Worm (Caenorhabditis elegans) whole organism, midembryonic: Measurements from ENCODE around the gene hcp-1.

Experiments
- T22C8.4 ChIP-seq: fragments of 200-800 bp; sonication (Bioruptor generic); IDR thresholded peaks from 2 replicates; pipeline ENCODE4 v1.3.6; 2022; ENCODE audit warnings: missing genetic modification characterization, missing compliant biosample characterization
- cog-1 ChIP-seq: sonication (generic microtip); optimal IDR thresholded peaks from 2 replicates; lab custom pipeline; 2016; ENCODE audit warnings: missing genetic modification characterization, missing compliant biosample characterization
- flt-1 ChIP-seq: fragments of 200-800 bp; sonication (Bioruptor generic); IDR thresholded peaks from 2 replicates; pipeline ENCODE4 v1.3.6; 2022; ENCODE audit warnings: missing genetic modification characterization, missing compliant biosample characterization
- klf-2 ChIP-seq: fragments of 200-800 bp; sonication (Bioruptor generic); conservative IDR thresholded peaks from 2 replicates; pipeline ENCODE4 v1.3.6; 2022; ENCODE audit warnings: missing genetic modification reagents, missing genetic modification characterization, missing compliant biosample characterization
- med-1 ChIP-seq: sonication (generic microtip); optimal IDR thresholded peaks from 2 replicates; lab custom pipeline; 2017; ENCODE audit warnings: missing genetic modification characterization, mild to moderate bottlenecking, missing compliant biosample characterization, antibody characterized with exemption, missing genetic modification reagents; ENCODE audit not compliant: insufficient read depth
- ref-1 ChIP-seq: fragments of 200-800 bp; sonication (Bioruptor generic); conservative IDR thresholded peaks from 2 replicates; pipeline ENCODE4 v1.3.6; 2022; ENCODE audit warnings: missing genetic modification reagents, missing genetic modification characterization, missing compliant biosample characterization
- tab-1 ChIP-seq: fragments of 200-800 bp; sonication (Bioruptor generic); IDR thresholded peaks from 2 replicates; pipeline ENCODE4 v1.3.6; 2022; ENCODE audit warnings: missing genetic modification characterization, missing compliant biosample characterization
- ztf-23 ChIP-seq: fragments of 200-800 bp; sonication (Bioruptor generic); IDR thresholded peaks from 2 replicates; pipeline ENCODE4 v1.3.6; 2022; ENCODE audit warnings: missing genetic modification reagents, missing genetic modification characterization, missing compliant biosample characterization
- ztf-29 ChIP-seq: fragments of 200-800 bp; sonication (Bioruptor generic); IDR thresholded peaks from 2 replicates; pipeline ENCODE4 v1.3.6; 2022; ENCODE audit warnings: missing genetic modification reagents, missing genetic modification characterization, missing compliant biosample characterization

DNA sequence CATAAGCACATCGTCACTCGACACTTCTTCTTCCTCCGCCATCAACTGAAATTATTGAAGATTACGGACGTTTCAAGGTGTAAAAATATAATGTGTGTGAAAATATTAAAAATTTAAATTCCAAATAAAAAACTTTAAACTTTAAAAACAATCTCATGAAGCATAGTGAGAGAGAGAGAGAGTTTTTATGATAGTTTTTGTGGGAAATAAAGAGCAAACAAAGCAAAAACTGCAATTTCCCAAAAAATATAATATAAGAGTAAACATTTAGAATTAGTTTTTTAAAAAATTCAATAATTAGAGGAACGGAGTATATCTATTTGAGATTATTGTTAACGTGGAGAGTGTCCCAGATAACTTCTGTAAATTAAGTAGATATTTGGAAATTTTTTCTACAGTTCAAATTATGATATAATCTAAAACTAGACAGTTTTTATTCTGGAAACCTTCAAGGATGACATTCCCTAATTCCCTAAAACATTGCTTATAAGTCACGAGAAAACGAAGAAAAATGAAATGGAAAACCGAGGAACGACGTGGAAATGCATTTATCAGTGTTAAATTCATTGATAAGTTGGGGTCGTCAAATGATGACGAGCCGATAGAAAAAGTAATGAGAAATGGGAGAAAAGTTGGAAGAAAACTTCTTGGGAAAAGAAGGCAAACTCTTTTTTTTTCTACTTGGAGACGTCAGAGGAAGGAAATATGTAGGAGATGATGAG lies 47.4 kb upstream of the hcp-1 start, which contains the start of gene dre-1:
- TF ChIP-seq med-1 (no peak), cog-1 (tag; lab: Kevin White, UChicago) (no peak), flt-1 (no peak), ztf-29 (GFP tag; lab: Robert Waterston, UW) (no peak), klf-2 (GFP tag; lab: Robert Waterston, UW) (no peak), T22C8.4 (GFP tag; lab: Robert Waterston, UW) (no peak), tab-1 (GFP tag; lab: Robert Waterston, UW) (no peak), ref-1 (GFP tag; lab: Robert Waterston, UW) (no peak), ztf-23 (GFP tag; lab: Robert Waterston, UW) (no peak)
